Worm (Caenorhabditis elegans) whole organism, L4/young adult: Measurements from ENCODE around the gene siah-1.

Source experiments
- W03F9.2 ChIP-seq: fragments of 150-350 bp; optimal IDR thresholded peaks from 2 replicates; lab custom pipeline; 2014; ENCODE audit warnings: missing biosample characterization, missing genetic modification characterization
- dao-5 ChIP-seq: sonication (generic microtip); optimal IDR thresholded peaks from 2 replicates; lab custom pipeline; 2016; ENCODE audit warnings: missing genotype, missing genetic modification characterization, moderate library complexity, missing compliant biosample characterization
- him-1 ChIP-seq: sonication (generic microtip); optimal IDR thresholded peaks from 2 replicates; lab custom pipeline; 2016; ENCODE audit warnings: missing genotype, missing genetic modification reagents, missing genetic modification characterization, missing compliant biosample characterization

Gene siah-1

ce11 chrIV:3765457-3765856, 21.6 kb downstream of the siah-1 start:
- TF ChIP-seq dao-5 (tag; lab: Kevin White, UChicago) (no peak), W03F9.2 (tag; lab: Kevin White, UChicago) (no peak), him-1 (tag; lab: Kevin White, UChicago) (no peak)

DNA sequence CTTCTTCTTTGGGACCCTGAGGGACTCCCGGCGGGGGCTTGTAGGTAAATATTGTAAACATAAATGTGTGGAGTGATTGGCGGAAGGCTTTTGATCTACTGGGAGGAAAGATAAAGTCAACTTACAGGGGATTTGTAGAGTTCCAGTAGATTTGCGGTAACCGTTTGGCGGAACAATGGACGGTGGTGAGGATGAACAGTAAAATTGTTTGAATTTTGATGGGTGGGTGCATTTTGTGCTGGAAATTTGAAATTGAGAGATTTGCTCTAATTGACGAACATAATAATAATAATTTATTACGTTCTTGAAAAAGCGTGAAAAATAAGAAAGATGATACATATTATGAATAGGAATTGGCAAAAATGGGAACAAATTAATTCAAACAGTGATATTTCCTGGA, 22.7 kb downstream of the siah-1 start, which contains the start of gene vab-2:
TSS of gene vab-2 (minus strand) at position 238 of the 400 bp plus-strand sequence.
- TF ChIP-seq him-1 (tag; lab: Kevin White, UChicago) (no peak), dao-5 (tag; lab: Kevin White, UChicago) (no peak), W03F9.2 (tag; lab: Kevin White, UChicago) (no peak)

DNA sequence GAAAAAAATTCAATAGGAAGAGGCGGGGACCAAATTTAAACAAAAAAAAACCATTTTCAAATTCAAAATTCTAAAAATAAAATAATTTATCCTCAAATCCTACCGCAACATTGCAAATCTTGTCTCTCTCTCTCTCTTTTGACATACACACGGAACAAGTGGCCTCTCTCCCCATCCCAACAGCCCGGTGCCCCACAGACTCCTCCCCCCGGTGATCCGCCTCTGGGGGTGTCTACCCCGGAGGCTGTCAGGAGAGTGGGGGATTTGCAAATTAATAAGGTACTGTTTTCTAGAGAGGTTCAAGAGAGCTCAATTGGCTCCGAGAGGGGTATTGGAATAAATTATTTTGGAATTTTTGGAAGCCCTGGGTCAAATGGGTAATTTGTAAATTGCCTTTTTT, 23.9 kb downstream of the siah-1 start:
- no peak for TF ChIP-seq dao-5 (tag; lab: Kevin White, UChicago)
- TF ChIP-seq W03F9.2 (tag; lab: Kevin White, UChicago) = no peak
- no peak for TF ChIP-seq him-1 (tag; lab: Kevin White, UChicago)

DNA sequence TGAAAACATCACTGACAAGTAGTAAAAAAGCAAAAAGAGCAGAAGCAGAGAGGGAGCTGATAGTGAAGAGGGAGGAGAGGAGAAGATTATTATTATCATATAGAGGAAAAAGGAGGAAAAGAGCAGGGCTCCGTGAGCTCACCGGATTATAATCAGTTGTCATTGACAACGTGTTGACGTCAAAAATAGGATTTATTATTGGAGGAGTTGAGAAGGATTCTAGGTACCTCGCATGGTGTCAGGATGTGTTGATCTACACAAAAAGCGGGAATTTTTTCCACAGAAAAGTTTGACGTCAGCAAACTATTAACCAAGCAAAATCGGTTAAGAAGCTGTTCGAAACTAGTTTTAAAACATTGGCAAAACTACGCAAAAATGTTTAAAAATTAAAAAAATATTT, 30.3 kb downstream of the siah-1 start:
- TF ChIP-seq W03F9.2 (tag; lab: Kevin White, UChicago) = no peak
- TF ChIP-seq dao-5 (tag; lab: Kevin White, UChicago) = no peak
- TF ChIP-seq him-1 (tag; lab: Kevin White, UChicago) = no peak

DNA sequence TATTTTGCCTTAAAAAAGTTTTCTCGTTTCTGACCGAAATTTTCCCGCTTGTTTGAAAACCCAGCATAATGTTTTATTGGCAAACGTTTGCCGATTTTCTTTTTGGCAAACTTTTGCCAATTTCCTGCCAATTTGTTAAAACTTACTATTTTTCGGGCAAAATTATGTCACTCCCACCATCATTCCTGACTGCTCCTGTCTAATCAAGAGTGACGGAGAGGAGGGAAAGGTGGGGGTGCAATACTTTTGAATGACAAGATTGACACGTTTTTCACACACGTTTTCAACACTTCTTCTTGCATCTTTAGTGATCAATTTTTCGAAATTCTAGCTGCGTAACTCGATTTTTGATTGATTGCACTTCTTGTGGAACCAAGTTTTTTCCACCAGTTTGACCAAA, 37.7 kb downstream of the siah-1 start:
- TF ChIP-seq W03F9.2 (tag; lab: Kevin White, UChicago) (no peak), dao-5 (tag; lab: Kevin White, UChicago) (no peak), him-1 (tag; lab: Kevin White, UChicago) (no peak)

ce11 chrIV:3783910-3784309, 40.1 kb downstream of the siah-1 start, which contains the start of gene glct-6:
Gene glct-6, plus strand, starts transcription at chrIV:3784210.
- TF ChIP-seq W03F9.2 (tag; lab: Kevin White, UChicago) (no peak), dao-5 (tag; lab: Kevin White, UChicago) (no peak), him-1 (tag; lab: Kevin White, UChicago) (no peak)

DNA sequence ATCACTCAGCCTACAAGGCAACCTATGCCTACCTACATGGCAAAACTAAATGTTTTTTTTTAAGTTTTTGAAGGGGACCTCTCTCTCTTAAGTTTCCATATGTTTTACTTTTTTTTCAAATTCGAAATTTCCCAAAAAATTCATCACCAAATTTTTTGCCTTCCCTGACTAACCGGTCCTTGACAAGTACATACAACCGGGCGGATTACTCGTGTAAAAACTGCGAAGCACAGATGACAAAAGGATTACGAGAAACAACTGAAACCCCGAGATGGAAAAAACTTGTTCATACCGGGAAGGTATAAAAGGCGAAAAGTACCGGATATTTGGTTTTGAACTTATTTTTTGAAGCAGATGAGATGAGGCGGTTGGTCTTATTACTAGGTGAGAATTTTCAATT, 50.6 kb downstream of the siah-1 start, which contains the start of gene K09B3.1:
TSS of gene K09B3.1 (plus strand) at position 301 of the 400 bp plus-strand sequence.
- no peak for TF ChIP-seq W03F9.2 (tag; lab: Kevin White, UChicago)
- TF ChIP-seq dao-5 (tag; lab: Kevin White, UChicago) = no peak
- no peak for TF ChIP-seq him-1 (tag; lab: Kevin White, UChicago)
